Fruit fly (Drosophila melanogaster) whole organism, prepupa: ENCODE results near the gene Cad88C.

Experiments
- Blimp-1 ChIP-seq: fragments of 200-800 bp; sonication (Bioruptor generic); optimal IDR thresholded peaks from 3 replicates; lab custom pipeline; 2017; ENCODE audit warnings: missing biosample characterization, missing genetic modification characterization, mild to moderate bottlenecking, moderate library complexity, missing genetic modification reagents
- CG10631 ChIP-seq: fragments of 200-800 bp; sonication (Bioruptor generic); optimal IDR thresholded peaks from 2 replicates; lab custom pipeline; 2016; ENCODE audit warnings: missing biosample characterization, missing genetic modification characterization
- CG10669 ChIP-seq: fragments of 200-800 bp; sonication (Bioruptor generic); optimal IDR thresholded peaks from 3 replicates; lab custom pipeline; 2018; ENCODE audit warnings: missing biosample characterization, mild to moderate bottlenecking, missing genetic modification characterization, moderate library complexity
- CG11294 ChIP-seq: fragments of 200-800 bp; sonication (Bioruptor generic); IDR thresholded peaks from 2 replicates; pipeline ENCODE4 v1.3.6; 2022; ENCODE audit warnings: missing biosample characterization, missing genetic modification characterization
- CG11902 ChIP-seq: fragments of 200-800 bp; sonication (Bioruptor generic); optimal IDR thresholded peaks from 3 replicates; lab custom pipeline; 2016; ENCODE audit warnings: missing biosample characterization, missing genetic modification characterization
- CG15336 ChIP-seq: fragments of 200-800 bp; sonication (Bioruptor generic); IDR thresholded peaks from 2 replicates; pipeline ENCODE4 v1.3.6; 2022; ENCODE audit warnings: missing biosample characterization, missing genetic modification characterization
- CG1621 ChIP-seq: fragments of 200-800 bp; sonication (Bioruptor generic); optimal IDR thresholded peaks from 3 replicates; lab custom pipeline; 2018; ENCODE audit warnings: missing biosample characterization, mild to moderate bottlenecking, missing genetic modification characterization
- CG16779 ChIP-seq: fragments of 200-800 bp; sonication (Bioruptor generic); optimal IDR thresholded peaks from 3 replicates; lab custom pipeline; 2017; ENCODE audit warnings: missing biosample characterization, mild to moderate bottlenecking, missing genetic modification characterization
- CG3032 ChIP-seq: fragments of 200-800 bp; optimal IDR thresholded peaks from 2 replicates; lab custom pipeline; 2019; ENCODE audit warnings: missing biosample characterization, mild to moderate bottlenecking, missing genetic modification characterization, moderate library complexity
- CG32006 ChIP-seq: fragments of 200-800 bp; sonication (Bioruptor generic); optimal IDR thresholded peaks from 3 replicates; lab custom pipeline; 2017; ENCODE audit warnings: missing biosample characterization, mild to moderate bottlenecking, missing genetic modification characterization
- CG3919 ChIP-seq: fragments of 200-800 bp; sonication (Bioruptor generic); optimal IDR thresholded peaks from 3 replicates; lab custom pipeline; 2016; ENCODE audit warnings: missing biosample characterization, missing genetic modification characterization
- CG4318 ChIP-seq: fragments of 200-800 bp; sonication (Bioruptor generic); optimal IDR thresholded peaks from 3 replicates; lab custom pipeline; 2017; ENCODE audit warnings: missing biosample characterization, mild to moderate bottlenecking, missing genetic modification characterization
- CG6163 ChIP-seq: fragments of 200-800 bp; sonication (Bioruptor generic); IDR thresholded peaks from 3 replicates; pipeline ENCODE4 v1.3.6; 2022; ENCODE audit warnings: missing biosample characterization, missing genetic modification characterization
- CG7368 ChIP-seq: fragments of 200-800 bp; sonication (Bioruptor generic); optimal IDR thresholded peaks from 3 replicates; lab custom pipeline; 2016; ENCODE audit warnings: missing biosample characterization, missing genetic modification characterization
- CG8319 ChIP-seq: fragments of 200-800 bp; sonication (Bioruptor generic); optimal IDR thresholded peaks from 3 replicates; lab custom pipeline; 2016; ENCODE audit warnings: missing biosample characterization, missing genetic modification characterization
- CG8632 ChIP-seq: fragments of 200-800 bp; sonication (Bioruptor generic); optimal IDR thresholded peaks from 3 replicates; lab custom pipeline; 2016; ENCODE audit warnings: missing biosample characterization, missing genetic modification characterization
- CG9139 ChIP-seq: fragments of 200-800 bp; sonication (Bioruptor generic); optimal IDR thresholded peaks from 3 replicates; lab custom pipeline; 2017; ENCODE audit warnings: missing biosample characterization, mild to moderate bottlenecking, missing genetic modification characterization
- Eip75B ChIP-seq: fragments of 200-800 bp; sonication (Bioruptor generic); optimal IDR thresholded peaks from 3 replicates; lab custom pipeline; 2016; ENCODE audit warnings: missing biosample characterization, missing genetic modification characterization
- Eip78C ChIP-seq: fragments of 200-800 bp; sonication (Bioruptor generic); peaks from one replicate; lab custom pipeline; 2016; ENCODE audit warnings: missing biosample characterization, missing genetic modification characterization
- Eip93F ChIP-seq: fragments of 200-800 bp; sonication (Bioruptor generic); optimal IDR thresholded peaks from 2 replicates; lab custom pipeline; 2016; ENCODE audit warnings: missing biosample characterization, mild to moderate bottlenecking, missing genetic modification characterization
- Ets21C ChIP-seq: fragments of 200-800 bp; sonication (Bioruptor generic); optimal IDR thresholded peaks from 3 replicates; lab custom pipeline; 2016; ENCODE audit warnings: missing biosample characterization, missing genetic modification characterization
- Gug ChIP-seq: fragments of 200-800 bp; sonication (Bioruptor generic); IDR thresholded peaks from 2 replicates; pipeline ENCODE4 v1.3.6; 2022; ENCODE audit warnings: missing biosample characterization, missing genetic modification characterization
- Hr38 ChIP-seq: sonication (Bioruptor generic); optimal IDR thresholded peaks from 2 replicates; lab custom pipeline; 2016; ENCODE audit warnings: missing biosample characterization, missing genetic modification characterization
- Hr39 ChIP-seq: fragments of 200-800 bp; sonication (Bioruptor generic); optimal IDR thresholded peaks from 2 replicates; lab custom pipeline; 2016; ENCODE audit warnings: missing biosample characterization, missing genetic modification characterization
- Hr4 ChIP-seq: fragments of 200-800 bp; sonication (Bioruptor generic); optimal IDR thresholded peaks from 3 replicates; lab custom pipeline; 2016; ENCODE audit warnings: missing biosample characterization, missing genetic modification characterization
- Lpt ChIP-seq: fragments of 200-800 bp; sonication (Bioruptor generic); optimal IDR thresholded peaks from 3 replicates; lab custom pipeline; 2016; ENCODE audit warnings: missing biosample characterization, missing genetic modification characterization
- Met ChIP-seq: fragments of 200-800 bp; sonication (Bioruptor generic); optimal IDR thresholded peaks from 3 replicates; lab custom pipeline; 2016; ENCODE audit warnings: missing biosample characterization, missing genetic modification characterization
- OdsH ChIP-seq: fragments of 200-800 bp; sonication (Bioruptor generic); optimal IDR thresholded peaks from 3 replicates; lab custom pipeline; 2016; ENCODE audit warnings: missing biosample characterization, missing genetic modification characterization
- Smox ChIP-seq: fragments of 200-800 bp; sonication (Bioruptor generic); optimal IDR thresholded peaks from 3 replicates; lab custom pipeline; 2016; ENCODE audit warnings: missing biosample characterization, missing genetic modification characterization
- Sox102F ChIP-seq: fragments of 200-800 bp; sonication (Bioruptor generic); optimal IDR thresholded peaks from 2 replicates; lab custom pipeline; 2016; ENCODE audit warnings: missing biosample characterization, mild to moderate bottlenecking, missing genetic modification characterization
- Sox14 ChIP-seq: fragments of 200-800 bp; sonication (Bioruptor generic); optimal IDR thresholded peaks from 3 replicates; lab custom pipeline; 2016; ENCODE audit warnings: missing biosample characterization, missing genetic modification characterization
- Sox15 ChIP-seq: fragments of 200-800 bp; sonication (Bioruptor generic); optimal IDR thresholded peaks from 3 replicates; lab custom pipeline; 2016; ENCODE audit warnings: missing biosample characterization, missing genetic modification characterization
- achi ChIP-seq: fragments of 200-800 bp; sonication (Bioruptor generic); optimal IDR thresholded peaks from 3 replicates; lab custom pipeline; 2016; ENCODE audit warnings: missing biosample characterization, missing genetic modification characterization
- acj6 ChIP-seq: fragments of 200-800 bp; sonication (Bioruptor generic); optimal IDR thresholded peaks from 3 replicates; lab custom pipeline; 2016; ENCODE audit warnings: missing biosample characterization, missing genetic modification characterization
- dac ChIP-seq: fragments of 200-800 bp; sonication (Bioruptor generic); optimal IDR thresholded peaks from 2 replicates; lab custom pipeline; 2017; ENCODE audit warnings: missing biosample characterization, mild to moderate bottlenecking, missing genetic modification characterization
- dsx ChIP-seq: fragments of 200-800 bp; optimal IDR thresholded peaks from 3 replicates; lab custom pipeline; 2019; ENCODE audit warnings: missing biosample characterization, mild to moderate bottlenecking, missing genetic modification characterization, moderate library complexity; ENCODE audit not compliant: poor library complexity, severe bottlenecking
- eg ChIP-seq: fragments of 200-800 bp; sonication (Bioruptor generic); IDR thresholded peaks from 3 replicates; pipeline ENCODE4 v1.3.6; 2022; ENCODE audit warnings: missing biosample characterization, missing genetic modification characterization
- fd59A ChIP-seq: fragments of 200-800 bp; sonication (Bioruptor generic); optimal IDR thresholded peaks from 2 replicates; lab custom pipeline; 2017; ENCODE audit warnings: missing biosample characterization, mild to moderate bottlenecking, missing genetic modification characterization, missing genetic modification reagents
- fd85E ChIP-seq: fragments of 200-800 bp; sonication (Bioruptor generic); optimal IDR thresholded peaks from 3 replicates; lab custom pipeline; 2016; ENCODE audit warnings: missing biosample characterization, missing genetic modification characterization
- lz ChIP-seq: fragments of 200-800 bp; sonication (Bioruptor generic); optimal IDR thresholded peaks from 3 replicates; lab custom pipeline; 2016; ENCODE audit warnings: missing biosample characterization, missing genetic modification characterization
- net ChIP-seq: fragments of 200-800 bp; sonication (Bioruptor generic); optimal IDR thresholded peaks from 3 replicates; lab custom pipeline; 2016; ENCODE audit warnings: missing biosample characterization, missing genetic modification characterization
- pdm3 ChIP-seq: fragments of 200-800 bp; sonication (Bioruptor generic); optimal IDR thresholded peaks from 3 replicates; lab custom pipeline; 2016; ENCODE audit warnings: missing biosample characterization, missing genetic modification characterization
- spab ChIP-seq: fragments of 200-800 bp; sonication (Bioruptor generic); optimal IDR thresholded peaks from 2 replicates; lab custom pipeline; 2017; ENCODE audit warnings: missing biosample characterization, mild to moderate bottlenecking, missing genetic modification characterization, missing genetic modification reagents
- topi ChIP-seq: fragments of 200-800 bp; sonication (Bioruptor generic); optimal IDR thresholded peaks from 3 replicates; lab custom pipeline; 2016; ENCODE audit warnings: missing biosample characterization, missing genetic modification characterization
- vri ChIP-seq: fragments of 200-800 bp; sonication (Bioruptor generic); optimal IDR thresholded peaks from 3 replicates; lab custom pipeline; 2016; ENCODE audit warnings: missing biosample characterization, mild to moderate bottlenecking, missing genetic modification characterization

The Cad88C gene

dm6 chr3R:14654976-14655896 lies 25.0 kb downstream of the Cad88C start (continued):
- TF ChIP-seq CG1621 (tag; lab: Kevin White, UChicago): peak; percentile 92
- TF ChIP-seq OdsH: peak; percentile 92
- TF ChIP-seq CG32006 (GFP tag; lab: Kevin White, UChicago): peak; percentile 92
- TF ChIP-seq Sox15 (GFP tag; lab: Kevin White, UChicago): peak; percentile 86
- TF ChIP-seq Eip93F (GFP tag; lab: Kevin White, UChicago): peak; percentile 83
- TF ChIP-seq CG16779: peak; percentile 89
- TF ChIP-seq pdm3: peak; percentile 94
- peak; percentile 94 for TF ChIP-seq Hr39 (GFP tag; lab: Kevin White, UChicago)
- peak; percentile 79 for TF ChIP-seq CG4318 (GFP tag; lab: Kevin White, UChicago)
- peak; percentile 82 for TF ChIP-seq CG11294 (GFP tag; lab: Robert Waterston, UW)
- TF ChIP-seq Blimp-1: peak; percentile 78
- peak; percentile 90 for TF ChIP-seq Ets21C (GFP tag; lab: Kevin White, UChicago)
- peak; percentile 96 for TF ChIP-seq CG6163
- peak; percentile 84 for TF ChIP-seq CG8319 (GFP tag; lab: Kevin White, UChicago)
- peak; percentile 98 for TF ChIP-seq Eip78C (GFP tag; lab: Kevin White, UChicago)
- peak; percentile 95 for TF ChIP-seq vri (GFP tag; lab: Kevin White, UChicago)
- TF ChIP-seq CG10631: peak; percentile 90
- peak; percentile 94 for TF ChIP-seq achi (GFP tag; lab: Kevin White, UChicago)
- TF ChIP-seq spab (GFP tag; lab: Kevin White, UChicago): peak; percentile 86
- TF ChIP-seq net (GFP tag; lab: Kevin White, UChicago): peak; percentile 92
- peak; percentile 79 for TF ChIP-seq Lpt (GFP tag; lab: Kevin White, UChicago)
- peak; percentile 90 for TF ChIP-seq dsx (GFP tag; lab: Kevin White, UChicago)
- TF ChIP-seq Hr38 (GFP tag; lab: Kevin White, UChicago): no peak
- TF ChIP-seq acj6 (GFP tag; lab: Kevin White, UChicago): peak; percentile 93
- peak; percentile 95 for TF ChIP-seq Met (GFP tag; lab: Kevin White, UChicago)
- peak; percentile 88 for TF ChIP-seq CG11902
- peak; percentile 93 for TF ChIP-seq Gug
- peak; percentile 90 for TF ChIP-seq fd59A

- no peak for TF ChIP-seq CG7368
- TF ChIP-seq acj6 (GFP tag; lab: Kevin White, UChicago): peak; percentile 16
- no peak for TF ChIP-seq CG8319 (GFP tag; lab: Kevin White, UChicago)
- no peak for TF ChIP-seq fd85E
- TF ChIP-seq CG3032: peak; percentile 39
- peak; percentile 27 for TF ChIP-seq Eip75B (GFP tag; lab: Kevin White, UChicago)
- TF ChIP-seq Eip78C (GFP tag; lab: Kevin White, UChicago): peak; percentile 87
- TF ChIP-seq CG6163: 0 out of 3 replicates have a peak, but pooled peaks have one; percentile 25
- TF ChIP-seq CG3919: peak; percentile 46
- no peak for TF ChIP-seq CG9139 (GFP tag; lab: Kevin White, UChicago)
- no peak for TF ChIP-seq net (GFP tag; lab: Kevin White, UChicago)
- peak; percentile 4 for TF ChIP-seq lz (GFP tag; lab: Kevin White, UChicago)
- peak; percentile 53 for TF ChIP-seq Hr4 (GFP tag; lab: Kevin White, UChicago)
- TF ChIP-seq Smox (GFP tag; lab: Kevin White, UChicago): no peak
- peak; percentile 39; the same call in 1 of the 3 replicates for TF ChIP-seq eg (GFP tag; lab: Robert Waterston, UW)
- TF ChIP-seq CG8632: no peak
- no peak for TF ChIP-seq Gug
- no peak for TF ChIP-seq vri (GFP tag; lab: Kevin White, UChicago)
- TF ChIP-seq topi (GFP tag; lab: Kevin White, UChicago): peak; percentile 40
- no peak for TF ChIP-seq fd59A
- TF ChIP-seq CG15336 (GFP tag; lab: Robert Waterston, UW): peak; percentile 45; the same call in 1 of the 2 replicates
- TF ChIP-seq Sox14: peak; percentile 35
- TF ChIP-seq Sox102F (GFP tag; lab: Kevin White, UChicago): no peak
- no peak for TF ChIP-seq Lpt (GFP tag; lab: Kevin White, UChicago)
- no peak for TF ChIP-seq Hr39 (GFP tag; lab: Kevin White, UChicago)
- TF ChIP-seq OdsH: peak; percentile 33
- no peak for TF ChIP-seq CG4318 (GFP tag; lab: Kevin White, UChicago)
- no peak for TF ChIP-seq Met (GFP tag; lab: Kevin White, UChicago)
- TF ChIP-seq CG1621 (tag; lab: Kevin White, UChicago): no peak
- peak; percentile 12 for TF ChIP-seq dac
- TF ChIP-seq CG10669 (GFP tag; lab: Kevin White, UChicago): no peak
- no peak for TF ChIP-seq CG16779
These were observed 25.8 kb downstream of the Cad88C start for dm6 chr3R:14655912-14656700.
